Worm (Caenorhabditis elegans) whole organism, L1 larva: ENCODE measurements around the gene Y54G2A.41.
A peak's percentile ranks its signal among the peaks of the same experiment; 100 is the strongest.

Experiments used
- Y116A8C.19 ChIP-seq: sonication (generic microtip); optimal IDR thresholded peaks from 2 replicates; lab custom pipeline; 2016; ENCODE audit warnings: missing compliant biosample characterization, missing genetic modification characterization, borderline replicate concordance
- aha-1 ChIP-seq: fragments of 150-350 bp; optimal IDR thresholded peaks from 2 replicates; lab custom pipeline; 2014; ENCODE audit warnings: missing biosample characterization, missing genetic modification characterization
- alr-1 ChIP-seq: fragments of 200-800 bp; sonication (Bioruptor generic); optimal IDR thresholded peaks from 2 replicates; lab custom pipeline; 2018; ENCODE audit warnings: borderline replicate concordance, mild to moderate bottlenecking, missing genetic modification characterization, missing compliant biosample characterization
- blmp-1 ChIP-seq: fragments of 150-350 bp; optimal IDR thresholded peaks from 2 replicates; lab custom pipeline; 2014; ENCODE audit warnings: missing biosample characterization, missing genetic modification characterization
- ceh-8 ChIP-seq: fragments of 200-800 bp; sonication (Bioruptor generic); optimal IDR thresholded peaks from 2 replicates; lab custom pipeline; 2018; ENCODE audit warnings: mild to moderate bottlenecking, missing genetic modification characterization, moderate library complexity, missing compliant biosample characterization
- ceh-88 ChIP-seq: fragments of 200-800 bp; sonication (Bioruptor generic); IDR thresholded peaks from 2 replicates; pipeline ENCODE4 v1.3.6; 2022; ENCODE audit warnings: missing genetic modification characterization, missing compliant biosample characterization
- dpl-1 ChIP-seq, 3 experiments: fragments of 150-350 bp in 2 of 3; sonication (generic microtip) in 1 of 3; optimal IDR thresholded peaks; 2 replicates each; lab custom pipeline; 2014 to 2017; ENCODE audit warnings: missing biosample characterization in 3 of 3, missing genetic modification characterization in 3 of 3, missing genetic modification reagents in 3 of 3
- dsc-1 ChIP-seq: sonication (generic microtip); optimal IDR thresholded peaks from 2 replicates; lab custom pipeline; 2016; ENCODE audit warnings: mild to moderate bottlenecking, missing genetic modification characterization, missing compliant biosample characterization
- efl-1 ChIP-seq, 4 experiments: fragments of 150-350 bp; optimal IDR thresholded peaks in 3 of 4; peaks in 1 of 4; 1 replicate in 1 of 4; 2 replicates in 3 of 4; lab custom pipeline; 2014; ENCODE audit warnings: missing biosample characterization in 2 of 4, missing genetic modification characterization in 2 of 4, missing genetic modification reagents in 2 of 4
- egl-27 ChIP-seq, 2 experiments: fragments of 150-350 bp in 1 of 2; sonication (generic microtip); optimal IDR thresholded peaks; 3 replicates each; lab custom pipeline; 2017 to 2018; ENCODE audit warnings: missing biosample characterization in 2 of 2, missing genetic modification characterization in 2 of 2, missing genetic modification reagents in 2 of 2
- elt-3 ChIP-seq, 6 experiments: fragments of 150-350 bp in 1 of 6; sonication (generic microtip); optimal IDR thresholded peaks; 2 replicates each; lab custom pipeline; 2017 to 2018; ENCODE audit warnings: missing biosample characterization in 6 of 6, missing genetic modification characterization in 6 of 6, inconsistent platforms in 1 of 6
- fkh-10 ChIP-seq: sonication (generic microtip); optimal IDR thresholded peaks from 2 replicates; lab custom pipeline; 2017; ENCODE audit warnings: missing biosample characterization, missing genetic modification reagents, missing genetic modification characterization
- fkh-4 ChIP-seq: sonication (generic microtip); optimal IDR thresholded peaks from 2 replicates; lab custom pipeline; 2016; ENCODE audit warnings: missing compliant biosample characterization, missing genetic modification characterization, borderline replicate concordance
- fkh-8 ChIP-seq: sonication (generic microtip); optimal IDR thresholded peaks from 2 replicates; lab custom pipeline; 2016; ENCODE audit warnings: mild to moderate bottlenecking, missing genetic modification characterization, missing compliant biosample characterization
- hlh-4 ChIP-seq: sonication (generic microtip); optimal IDR thresholded peaks from 2 replicates; lab custom pipeline; 2016; ENCODE audit warnings: mild to moderate bottlenecking, missing genetic modification characterization, missing compliant biosample characterization
- lin-13 ChIP-seq: fragments of 150-350 bp; optimal IDR thresholded peaks from 2 replicates; lab custom pipeline; 2014; ENCODE audit warnings: missing biosample characterization, missing genetic modification reagents, missing genetic modification characterization
- lin-14 ChIP-seq: fragments of 200-800 bp; sonication (Bioruptor generic); optimal IDR thresholded peaks from 2 replicates; lab custom pipeline; 2018; ENCODE audit warnings: mild to moderate bottlenecking, missing genetic modification characterization, moderate library complexity, missing compliant biosample characterization
- lin-39 ChIP-seq: fragments of 150-350 bp; optimal IDR thresholded peaks from 2 replicates; lab custom pipeline; 2014; ENCODE audit warnings: missing biosample characterization, missing genetic modification reagents, missing genetic modification characterization
- lsy-2 ChIP-seq, 2 experiments: fragments of 150-350 bp; optimal IDR thresholded peaks; 2 replicates each; lab custom pipeline; 2014; ENCODE audit warnings: missing biosample characterization in 2 of 2, missing genetic modification characterization in 2 of 2
- mdl-1 ChIP-seq, 2 experiments: fragments of 150-350 bp; optimal IDR thresholded peaks; 2 replicates each; lab custom pipeline; 2014 to 2017; ENCODE audit warnings: missing biosample characterization in 2 of 2, missing genetic modification characterization in 2 of 2, inconsistent platforms in 1 of 2
- mep-1 ChIP-seq: fragments of 150-350 bp; optimal IDR thresholded peaks from 2 replicates; lab custom pipeline; 2014; ENCODE audit warnings: missing biosample characterization, missing genetic modification characterization
- nhr-11 ChIP-seq: fragments of 150-350 bp; optimal IDR thresholded peaks from 2 replicates; lab custom pipeline; 2014; ENCODE audit warnings: missing biosample characterization, missing genetic modification characterization
- nhr-20 ChIP-seq: sonication (generic microtip); optimal IDR thresholded peaks from 2 replicates; lab custom pipeline; 2016; ENCODE audit warnings: mild to moderate bottlenecking, missing genetic modification characterization, missing compliant biosample characterization
- nhr-28 ChIP-seq: fragments of 150-350 bp; optimal IDR thresholded peaks from 2 replicates; lab custom pipeline; 2014; ENCODE audit warnings: missing biosample characterization, missing genetic modification characterization
- nhr-47 ChIP-seq: sonication (generic microtip); optimal IDR thresholded peaks from 2 replicates; lab custom pipeline; 2016; ENCODE audit warnings: mild to moderate bottlenecking, missing genetic modification characterization, moderate library complexity, missing compliant biosample characterization
- nhr-71 ChIP-seq: sonication (generic microtip); optimal IDR thresholded peaks from 2 replicates; lab custom pipeline; 2016; ENCODE audit warnings: mild to moderate bottlenecking, missing genetic modification characterization, moderate library complexity, missing compliant biosample characterization
- nhr-76 ChIP-seq: sonication (generic microtip); optimal IDR thresholded peaks from 2 replicates; lab custom pipeline; 2017; ENCODE audit warnings: missing biosample characterization, missing genetic modification characterization
- nhr-90 ChIP-seq: sonication (generic microtip); optimal IDR thresholded peaks from 2 replicates; lab custom pipeline; 2016; ENCODE audit warnings: mild to moderate bottlenecking, missing genetic modification characterization, missing compliant biosample characterization; ENCODE audit not compliant: poor library complexity
- skn-1 ChIP-seq: fragments of 150-350 bp; optimal IDR thresholded peaks from 2 replicates; lab custom pipeline; 2014; ENCODE audit warnings: missing biosample characterization, missing genetic modification characterization
- sptf-1 ChIP-seq: fragments of 150-350 bp; optimal IDR thresholded peaks from 2 replicates; lab custom pipeline; 2014; ENCODE audit warnings: missing biosample characterization, missing genetic modification characterization
- sup-37 ChIP-seq: fragments of 200-800 bp; sonication (Bioruptor generic); optimal IDR thresholded peaks from 2 replicates; lab custom pipeline; 2018; ENCODE audit warnings: mild to moderate bottlenecking, missing genetic modification characterization, missing compliant biosample characterization
- swsn-7 ChIP-seq: sonication (generic microtip); optimal IDR thresholded peaks from 2 replicates; lab custom pipeline; 2016; ENCODE audit warnings: missing genetic modification characterization, missing compliant biosample characterization
- tlp-1 ChIP-seq: fragments of 150-350 bp; optimal IDR thresholded peaks from 2 replicates; lab custom pipeline; 2014; ENCODE audit warnings: missing biosample characterization, missing genetic modification characterization
- unc-130 ChIP-seq: fragments of 150-350 bp; optimal IDR thresholded peaks from 2 replicates; lab custom pipeline; 2017; ENCODE audit warnings: missing biosample characterization, missing genetic modification characterization, inconsistent platforms
- unc-30 ChIP-seq: sonication (generic microtip); optimal IDR thresholded peaks from 2 replicates; lab custom pipeline; 2017; ENCODE audit warnings: missing biosample characterization, missing genetic modification characterization
- vab-15 ChIP-seq: sonication (generic microtip); optimal IDR thresholded peaks from 2 replicates; lab custom pipeline; 2017; ENCODE audit warnings: missing genotype, mild to moderate bottlenecking, missing genetic modification characterization, missing compliant biosample characterization
- xbp-1 ChIP-seq: sonication (generic microtip); optimal IDR thresholded peaks from 2 replicates; lab custom pipeline; 2016; ENCODE audit warnings: missing genetic modification characterization, missing compliant biosample characterization
- ztf-4 ChIP-seq: fragments of 150-350 bp; optimal IDR thresholded peaks from 2 replicates; lab custom pipeline; 2014; ENCODE audit warnings: missing biosample characterization, missing genetic modification characterization

Y54G2A.41 gene

ce11 chrIV:2729957-2730356 lies 21.7 kb upstream of the Y54G2A.41 start, which contains the start of gene Y94H6A.2:
TSS of gene Y94H6A.2 (plus strand) at chrIV:2730292.
- no peak for TF ChIP-seq hlh-4
- TF ChIP-seq unc-130 (tag; lab: Kevin White, UChicago), result no peak
- TF ChIP-seq lin-39 (tag; lab: Kevin White, UChicago), result no peak
- no peak for TF ChIP-seq mdl-1 (tag; optimal IDR thresholded peaks at IDR 0.05; lab: Kevin White, UChicago)
- TF ChIP-seq nhr-11, result no peak
- no peak for TF ChIP-seq alr-1 (tag; lab: Kevin White, UChicago)
- no peak for TF ChIP-seq unc-30 (tag; lab: Kevin White, UChicago)
- no peak for TF ChIP-seq Y116A8C.19 (tag; lab: Kevin White, UChicago)
- no peak for TF ChIP-seq sup-37
- no peak for TF ChIP-seq xbp-1 (tag; lab: Kevin White, UChicago)
- no peak for TF ChIP-seq nhr-28 (tag; lab: Kevin White, UChicago)
- TF ChIP-seq nhr-76 (tag; lab: Kevin White, UChicago), result no peak
- TF ChIP-seq elt-3 (tag; optimal IDR thresholded peaks at IDR 0.05; lab: Kevin White, UChicago), result no peak
- TF ChIP-seq nhr-47 (tag; lab: Kevin White, UChicago), result no peak
- TF ChIP-seq vab-15 (tag; lab: Kevin White, UChicago), result no peak
- no peak for TF ChIP-seq blmp-1 (tag; lab: Kevin White, UChicago)
- TF ChIP-seq tlp-1 (tag; lab: Kevin White, UChicago), result no peak
- TF ChIP-seq dpl-1 (GFP tag; optimal IDR thresholded peaks at IDR 0.05; lab: Kevin White, UChicago), result no peak
- no peak for TF ChIP-seq ceh-8 (GFP tag; lab: Kevin White, UChicago)
- TF ChIP-seq egl-27 (tag; optimal IDR thresholded peaks at IDR 0.05; lab: Kevin White, UChicago), result no peak

ce11 chrIV:2734675-2735074 lies 17.0 kb upstream of the Y54G2A.41 start:
- TF ChIP-seq dsc-1 (tag; lab: Kevin White, UChicago) (peak; percentile 87), ceh-88 (GFP tag; lab: Robert Waterston, UW) (no peak), lin-13 (GFP tag; lab: Kevin White, UChicago) (no peak), hlh-4 (peak; percentile 39), lsy-2 (tag; optimal IDR thresholded peaks at IDR 0.05; lab: Kevin White, UChicago) (peak in 1 of 2 experiments; percentile 23), fkh-8 (peak; percentile 93), swsn-7 (tag; lab: Kevin White, UChicago) (peak; percentile 44), skn-1 (tag; lab: Kevin White, UChicago) (no peak), lin-14 (GFP tag; lab: Kevin White, UChicago) (peak; percentile 47), fkh-10 (GFP tag; lab: Kevin White, UChicago) (no peak), nhr-11 (peak; percentile 3), ztf-4 (tag; lab: Kevin White, UChicago) (no peak), nhr-47 (tag; lab: Kevin White, UChicago) (peak; percentile 75), nhr-20 (peak; percentile 37), nhr-71 (tag; lab: Kevin White, UChicago) (peak; percentile 79), Y116A8C.19 (tag; lab: Kevin White, UChicago) (no peak), fkh-4 (tag; lab: Kevin White, UChicago) (no peak), xbp-1 (tag; lab: Kevin White, UChicago) (no peak), mep-1 (tag; lab: Kevin White, UChicago) (no peak)
- TF ChIP-seq, all 84 proteins: peak for 10

ce11 chrIV:2736575-2736974 lies 15.1 kb upstream of the Y54G2A.41 start:
- no peak for TF ChIP-seq nhr-90 (tag; lab: Kevin White, UChicago)
- no peak for TF ChIP-seq aha-1 (tag; lab: Kevin White, UChicago)

ce11 chrIV:2738466-2738865 lies 13.2 kb upstream of the Y54G2A.41 start:
- no peak for TF ChIP-seq sptf-1 (tag; lab: Kevin White, UChicago)
- no peak for TF ChIP-seq efl-1 (optimal IDR thresholded peaks at IDR 0.05; lab: Kevin White, UChicago)
- peak in 1 of 2 experiments; percentile 40 for TF ChIP-seq efl-1 (GFP tag; optimal IDR thresholded peaks at IDR 0.05 in 1 of 2; lab: Kevin White, UChicago)
